Fruit fly (Drosophila melanogaster): ENCODE measurements around the gene alpha-Man-IIa.

alpha-Man-IIa gene

dm6 chr3R:9399951-9400392 is 12.4 kb upstream of the alpha-Man-IIa start, which contains the start of gene CG34117:
TSS of gene CG34117 (minus strand) at chr3R:9400053.
- TF ChIP-seq otp (GFP tag; IDR thresholded peaks at IDR 0.05) (peak; percentile 66; the same call in 2 of the 3 replicates), CG17359 (tag; optimal IDR thresholded peaks at IDR 0.05) (peak; percentile 86), zfh2 (GFP tag; optimal IDR thresholded peaks at IDR 0.05) (peak; percentile 54), ab (GFP tag; optimal IDR thresholded peaks at IDR 0.05) (peak; percentile 16), BtbVII (GFP tag; optimal IDR thresholded peaks at IDR 0.05) (peak; percentile 75), ems (GFP tag; optimal IDR thresholded peaks at IDR 0.05) (peak; percentile 25), ro (GFP tag; IDR thresholded peaks at IDR 0.05) (no peak; the same call in 1 of the 2 replicates), esg (GFP tag; conservative IDR thresholded peaks at IDR 0.05) (peak; percentile 72), CG4707 (GFP tag; optimal IDR thresholded peaks at IDR 0.05) (peak; percentile 18), zen2 (GFP tag; IDR thresholded peaks at IDR 0.05; ENCODE audit: partially characterized antibody) (no peak), D (optimal IDR thresholded peaks at IDR 0.05) (no peak), D (GFP tag; optimal IDR thresholded peaks at IDR 0.05) (peak; percentile 55), B-H2 (GFP tag; optimal IDR thresholded peaks at IDR 0.05) (peak; percentile 88), Gsc (GFP tag; IDR thresholded peaks at IDR 0.05) (no peak), CG31441 (GFP tag; IDR thresholded peaks at IDR 0.05) (peak; percentile 79), Sox100B (GFP tag; optimal IDR thresholded peaks at IDR 0.05) (peak; percentile 77), cwo (GFP tag; optimal IDR thresholded peaks at IDR 0.05) (peak; percentile 66), gfzf (GFP tag; optimal IDR thresholded peaks at IDR 0.05) (peak; percentile 2), CG14050 (GFP tag; IDR thresholded peaks at IDR 0.05) (peak; percentile 75), CG4820 (GFP tag; optimal IDR thresholded peaks at IDR 0.05) (peak; percentile 63), mam (GFP tag; optimal IDR thresholded peaks at IDR 0.05) (peak; percentile 76), CG34224 (GFP tag; IDR thresholded peaks at IDR 0.05; ENCODE audit: partially characterized antibody) (no peak), CG1603 (tag; optimal IDR thresholded peaks at IDR 0.05) (peak; percentile 66), Elba2 (GFP tag; optimal IDR thresholded peaks at IDR 0.05) (peak; percentile 98), tin (GFP tag; optimal IDR thresholded peaks at IDR 0.05) (peak; percentile 79), E2f1 (GFP tag; IDR thresholded peaks at IDR 0.05) (peak; percentile 79), CG1602 (GFP tag; optimal IDR thresholded peaks at IDR 0.05) (peak; percentile 78), dpn (GFP tag; optimal IDR thresholded peaks at IDR 0.05) (peak; percentile 58 to 89), CG2875 (GFP tag; optimal IDR thresholded peaks at IDR 0.05) (peak; percentile 48), Jarid2 (GFP tag; optimal IDR thresholded peaks at IDR 0.05) (peak; percentile 10), pho (GFP tag; optimal IDR thresholded peaks at IDR 0.05) (peak; percentile 47), Ptx1 (GFP tag; IDR thresholded peaks at IDR 0.05) (peak; percentile 86), CG18764 (GFP tag; optimal IDR thresholded peaks at IDR 0.05) (peak; percentile 67), CG8388 (GFP tag; optimal IDR thresholded peaks at IDR 0.05) (peak; percentile 80), CG2129 (GFP tag; IDR thresholded peaks at IDR 0.05; ENCODE audit: partially characterized antibody) (no peak), shn (GFP tag; optimal IDR thresholded peaks at IDR 0.05) (peak; percentile 0), dmrt99B (tag; optimal IDR thresholded peaks at IDR 0.05) (peak; percentile 75), Ets97D (GFP tag; optimal IDR thresholded peaks at IDR 0.05) (peak; percentile 41), nau (GFP tag; optimal IDR thresholded peaks at IDR 0.05) (peak; percentile 54), gt (GFP tag; IDR thresholded peaks at IDR 0.05) (peak; percentile 51), CG13287 (GFP tag; IDR thresholded peaks at IDR 0.05; ENCODE audit: partially characterized antibody) (peak; percentile 56), trh (GFP tag; optimal IDR thresholded peaks at IDR 0.05) (peak; percentile 67), ash1 (GFP tag; optimal IDR thresholded peaks at IDR 0.05) (no peak), bab2 (GFP tag; optimal IDR thresholded peaks at IDR 0.05) (peak; percentile 65), CHES-1-like (GFP tag; optimal IDR thresholded peaks at IDR 0.05) (peak; percentile 12), HLH3B (GFP tag; IDR thresholded peaks at IDR 0.05) (peak; percentile 81), CG10959 (GFP tag; IDR thresholded peaks at IDR 0.05) (peak; percentile 69), CG18599 (GFP tag; optimal IDR thresholded peaks at IDR 0.05) (peak; percentile 88), tx (GFP tag; optimal IDR thresholded peaks at IDR 0.05) (peak; percentile 14), CG2712 (tag; optimal IDR thresholded peaks at IDR 0.05) (peak; percentile 88), CG17802 (tag; optimal IDR thresholded peaks at IDR 0.05) (no peak)
